Fruit fly (Drosophila melanogaster) whole organism, embryonic: ENCODE results near the gene CG5790.

Experiments
- Atf-2 ChIP-seq: fragments of 200-800 bp; sonication (Bioruptor generic); optimal IDR thresholded peaks from 2 replicates; lab custom pipeline; 2016; ENCODE audit warnings: missing biosample characterization, missing genetic modification characterization
- CG10543 ChIP-seq: fragments of 200-800 bp; sonication (Bioruptor generic); optimal IDR thresholded peaks from 3 replicates; lab custom pipeline; 2017; ENCODE audit warnings: missing biosample characterization, mild to moderate bottlenecking, missing genetic modification characterization, moderate library complexity
- CG11398 ChIP-seq: fragments of 200-800 bp; sonication (Bioruptor generic); optimal IDR thresholded peaks from 2 replicates; lab custom pipeline; 2016; ENCODE audit warnings: missing biosample characterization, missing genetic modification characterization
- CG11456 ChIP-seq: fragments of 200-800 bp; sonication (Bioruptor generic); IDR thresholded peaks from 3 replicates; pipeline ENCODE4 v1.3.6; 2022; ENCODE audit warnings: missing biosample characterization, missing genetic modification characterization
- CG11696 ChIP-seq: fragments of 200-800 bp; sonication (Bioruptor generic); IDR thresholded peaks from 2 replicates; pipeline ENCODE4 v1.3.6; 2022; ENCODE audit warnings: missing biosample characterization, missing genetic modification characterization
- CG13775 ChIP-seq: fragments of 200-800 bp; sonication (Bioruptor generic); optimal IDR thresholded peaks from 3 replicates; lab custom pipeline; 2017; ENCODE audit warnings: missing biosample characterization, mild to moderate bottlenecking, missing genetic modification characterization
- CG14441 ChIP-seq: fragments of 200-800 bp; sonication (Bioruptor generic); IDR thresholded peaks from 2 replicates; pipeline ENCODE4 v1.3.6; 2022; ENCODE audit warnings: missing biosample characterization, missing genetic modification characterization
- CG1602 ChIP-seq: fragments of 200-800 bp; sonication (Bioruptor generic); optimal IDR thresholded peaks from 3 replicates; lab custom pipeline; 2016; ENCODE audit warnings: missing biosample characterization, missing genetic modification characterization
- CG17802 ChIP-seq: fragments of 200-800 bp; sonication (Bioruptor generic); optimal IDR thresholded peaks from 2 replicates; lab custom pipeline; 2018; ENCODE audit warnings: missing biosample characterization, mild to moderate bottlenecking, missing genetic modification characterization, moderate library complexity
- CG1832 ChIP-seq: fragments of 200-800 bp; sonication (Bioruptor generic); optimal IDR thresholded peaks from 2 replicates; lab custom pipeline; 2017; ENCODE audit warnings: missing biosample characterization, mild to moderate bottlenecking, missing genetic modification characterization, inconsistent platforms
- CG2120 ChIP-seq: fragments of 200-800 bp; sonication (Bioruptor generic); optimal IDR thresholded peaks from 3 replicates; lab custom pipeline; 2016; ENCODE audit warnings: missing biosample characterization, missing genetic modification characterization
- CG3065 ChIP-seq: fragments of 200-800 bp; sonication (Bioruptor generic); optimal IDR thresholded peaks from 2 replicates; lab custom pipeline; 2016; ENCODE audit warnings: missing biosample characterization, missing genetic modification characterization
- CG3847 ChIP-seq: fragments of 200-800 bp; sonication (Bioruptor generic); IDR thresholded peaks from 2 replicates; pipeline ENCODE4 v1.3.6; 2022; ENCODE audit warnings: missing biosample characterization, missing genetic modification characterization
- CG4617 ChIP-seq: fragments of 200-800 bp; sonication (Bioruptor generic); optimal IDR thresholded peaks from 3 replicates; lab custom pipeline; 2016; ENCODE audit warnings: missing biosample characterization, missing genetic modification characterization, borderline replicate concordance
- CG5245 ChIP-seq: fragments of 200-800 bp; sonication (Bioruptor generic); optimal IDR thresholded peaks from 3 replicates; lab custom pipeline; 2016; ENCODE audit warnings: missing biosample characterization, missing genetic modification characterization
- CG6254 ChIP-seq: fragments of 200-800 bp; sonication (Bioruptor generic); optimal IDR thresholded peaks from 3 replicates; lab custom pipeline; 2017; ENCODE audit warnings: mild to moderate bottlenecking, missing biosample characterization, missing genetic modification reagents, missing genetic modification characterization
- CG6813 ChIP-seq: fragments of 200-800 bp; sonication (Bioruptor generic); optimal IDR thresholded peaks from 2 replicates; lab custom pipeline; 2017; ENCODE audit warnings: missing biosample characterization, missing genetic modification characterization, mild to moderate bottlenecking, moderate library complexity, missing genetic modification reagents
- CG6854 ChIP-seq: fragments of 200-800 bp; sonication (Bioruptor generic); optimal IDR thresholded peaks from 3 replicates; lab custom pipeline; 2017; ENCODE audit warnings: missing biosample characterization, mild to moderate bottlenecking, missing genetic modification characterization
- CG7745 ChIP-seq: fragments of 200-800 bp; sonication (Bioruptor generic); optimal IDR thresholded peaks from 2 replicates; lab custom pipeline; 2018; ENCODE audit warnings: missing biosample characterization, mild to moderate bottlenecking, missing genetic modification characterization, moderate library complexity
- CG8359 ChIP-seq: fragments of 200-800 bp; sonication (Bioruptor generic); optimal IDR thresholded peaks from 2 replicates; lab custom pipeline; 2017; ENCODE audit warnings: missing biosample characterization, mild to moderate bottlenecking, missing genetic modification characterization, borderline replicate concordance
- D19A ChIP-seq: fragments of 200-800 bp; optimal IDR thresholded peaks from 3 replicates; lab custom pipeline; 2019; ENCODE audit warnings: missing biosample characterization, mild to moderate bottlenecking, missing genetic modification characterization, moderate library complexity
- H2.0 ChIP-seq: fragments of 200-800 bp; sonication (Bioruptor generic); IDR thresholded peaks from 2 replicates; pipeline ENCODE4 v1.3.6; 2022; ENCODE audit warnings: missing biosample characterization, missing genetic modification characterization
- HHEX ChIP-seq: fragments of 200-800 bp; sonication (Bioruptor generic); optimal IDR thresholded peaks from 3 replicates; lab custom pipeline; 2017; ENCODE audit warnings: missing biosample characterization, mild to moderate bottlenecking, missing genetic modification characterization, missing genetic modification reagents
- Hand ChIP-seq: fragments of 200-800 bp; sonication (Bioruptor generic); optimal IDR thresholded peaks from 2 replicates; lab custom pipeline; 2017; ENCODE audit warnings: mild to moderate bottlenecking, missing biosample characterization, missing genetic modification reagents, missing genetic modification characterization
- HmgD ChIP-seq: fragments of 200-800 bp; sonication (Bioruptor generic); optimal IDR thresholded peaks from 3 replicates; lab custom pipeline; 2016; ENCODE audit warnings: missing biosample characterization, missing genetic modification characterization
- Hmx ChIP-seq: fragments of 200-800 bp; sonication (Bioruptor generic); optimal IDR thresholded peaks from 2 replicates; lab custom pipeline; 2016; ENCODE audit warnings: missing biosample characterization, missing genetic modification characterization
- Hsf ChIP-seq: fragments of 200-800 bp; sonication (Bioruptor generic); optimal IDR thresholded peaks from 3 replicates; lab custom pipeline; 2016; ENCODE audit warnings: missing biosample characterization, missing genetic modification characterization
- Meics ChIP-seq: fragments of 200-800 bp; sonication (Bioruptor generic); optimal IDR thresholded peaks from 2 replicates; lab custom pipeline; 2017; ENCODE audit warnings: missing biosample characterization, mild to moderate bottlenecking, missing genetic modification characterization
- NC2α ChIP-seq: fragments of 200-800 bp; sonication (Bioruptor generic); optimal IDR thresholded peaks from 2 replicates; lab custom pipeline; 2016; ENCODE audit warnings: missing biosample characterization, missing genetic modification characterization
- NFAT ChIP-seq: fragments of 200-800 bp; sonication (Bioruptor generic); IDR thresholded peaks from 2 replicates; pipeline ENCODE4 v1.3.6; 2022; ENCODE audit warnings: missing biosample characterization, missing genetic modification characterization
- Ptx1 ChIP-seq: fragments of 200-800 bp; sonication (Bioruptor generic); IDR thresholded peaks from 2 replicates; pipeline ENCODE4 v1.3.6; 2022; ENCODE audit warnings: missing biosample characterization, missing genetic modification characterization
- Vsx1 ChIP-seq: fragments of 200-800 bp; sonication (Bioruptor generic); optimal IDR thresholded peaks from 2 replicates; lab custom pipeline; 2017; ENCODE audit warnings: missing biosample characterization, mild to moderate bottlenecking, missing genetic modification characterization, missing genetic modification reagents
- ab ChIP-seq: fragments of 200-800 bp; sonication (Bioruptor generic); optimal IDR thresholded peaks from 2 replicates; lab custom pipeline; 2016; ENCODE audit warnings: missing biosample characterization, missing genetic modification characterization
- ara ChIP-seq: fragments of 200-800 bp; sonication (Bioruptor generic); IDR thresholded peaks from 2 replicates; pipeline ENCODE4 v1.3.6; 2022; ENCODE audit warnings: missing biosample characterization, missing genetic modification characterization
- bcd ChIP-seq: fragments of 200-800 bp; sonication (Bioruptor generic); optimal IDR thresholded peaks from 2 replicates; lab custom pipeline; 2017; ENCODE audit warnings: missing biosample characterization, mild to moderate bottlenecking, missing genetic modification characterization
- cas ChIP-seq: fragments of 200-800 bp; sonication (Bioruptor generic); IDR thresholded peaks from 2 replicates; pipeline ENCODE4 v1.3.6; 2022; ENCODE audit warnings: missing biosample characterization, missing genetic modification characterization
- cato ChIP-seq: fragments of 200-800 bp; sonication (Bioruptor generic); optimal IDR thresholded peaks from 2 replicates; lab custom pipeline; 2016; ENCODE audit warnings: missing biosample characterization, missing genetic modification characterization, borderline replicate concordance
- esg ChIP-seq: fragments of 200-800 bp; sonication (Bioruptor generic); conservative IDR thresholded peaks from 2 replicates; pipeline ENCODE4 v1.3.6; 2022; ENCODE audit warnings: missing biosample characterization, missing genetic modification characterization
- fd96Cb ChIP-seq: fragments of 200-800 bp; sonication (Bioruptor generic); optimal IDR thresholded peaks from 2 replicates; lab custom pipeline; 2018; ENCODE audit warnings: missing biosample characterization, mild to moderate bottlenecking, missing genetic modification characterization, moderate library complexity
- hbn ChIP-seq: fragments of 200-800 bp; sonication (Bioruptor generic); IDR thresholded peaks from 2 replicates; pipeline ENCODE4 v1.3.6; 2022; ENCODE audit warnings: missing biosample characterization, missing genetic modification characterization; ENCODE audit not compliant: partially characterized antibody
- lilli ChIP-seq: fragments of 200-800 bp; sonication (Bioruptor generic); optimal IDR thresholded peaks from 3 replicates; lab custom pipeline; 2016; ENCODE audit warnings: missing biosample characterization, missing genetic modification characterization
- lmd ChIP-seq: fragments of 200-800 bp; sonication (Bioruptor generic); IDR thresholded peaks from 2 replicates; pipeline ENCODE4 v1.3.6; 2022; ENCODE audit warnings: missing biosample characterization, missing genetic modification characterization
- odd ChIP-seq: fragments of 200-800 bp; sonication (Bioruptor generic); optimal IDR thresholded peaks from 2 replicates; lab custom pipeline; 2017; ENCODE audit warnings: missing biosample characterization, mild to moderate bottlenecking, missing genetic modification characterization
- onecut ChIP-seq: fragments of 200-800 bp; sonication (Bioruptor generic); IDR thresholded peaks from 2 replicates; pipeline ENCODE4 v1.3.6; 2022; ENCODE audit warnings: missing biosample characterization, missing genetic modification characterization
- phol ChIP-seq: fragments of 200-800 bp; sonication (Bioruptor generic); optimal IDR thresholded peaks from 3 replicates; lab custom pipeline; 2018; ENCODE audit warnings: missing biosample characterization, mild to moderate bottlenecking, missing genetic modification characterization, moderate library complexity
- shn ChIP-seq: fragments of 200-800 bp; sonication (Bioruptor generic); optimal IDR thresholded peaks from 3 replicates; lab custom pipeline; 2016; ENCODE audit warnings: missing biosample characterization, missing genetic modification characterization
- slou ChIP-seq: fragments of 200-800 bp; sonication (Bioruptor generic); optimal IDR thresholded peaks from 3 replicates; lab custom pipeline; 2016; ENCODE audit warnings: missing biosample characterization, missing genetic modification characterization
- sr ChIP-seq: fragments of 200-800 bp; sonication (Bioruptor generic); IDR thresholded peaks from 3 replicates; pipeline ENCODE4 v1.3.6; 2022; ENCODE audit warnings: missing biosample characterization, missing genetic modification characterization
- ssp ChIP-seq: fragments of 200-800 bp; sonication (Bioruptor generic); IDR thresholded peaks from 2 replicates; pipeline ENCODE4 v1.3.6; 2022; ENCODE audit warnings: missing biosample characterization, missing genetic modification characterization
- trem ChIP-seq: fragments of 200-800 bp; optimal IDR thresholded peaks from 3 replicates; lab custom pipeline; 2019; ENCODE audit warnings: missing biosample characterization, mild to moderate bottlenecking, missing genetic modification characterization, moderate library complexity
- vfl ChIP-seq: fragments of 200-800 bp; sonication (Bioruptor generic); optimal IDR thresholded peaks from 2 replicates; lab custom pipeline; 2016; ENCODE audit warnings: missing biosample characterization, missing genetic modification characterization
- yki ChIP-seq: fragments of >200 bp; optimal IDR thresholded peaks from 3 replicates; lab custom pipeline; 2018

The CG5790 gene

dm6 chr2L:18345194-18345593, 50.6 kb downstream of the CG5790 start (continued):
- TF ChIP-seq CG6854 (GFP tag; lab: Kevin White, UChicago), result no peak
- TF ChIP-seq shn (GFP tag; lab: Kevin White, UChicago), result no peak
- peak; percentile 16 for TF ChIP-seq bcd (GFP tag; lab: Kevin White, UChicago)
- peak; percentile 12 for TF ChIP-seq CG1602 (GFP tag; lab: Kevin White, UChicago)
- no peak for TF ChIP-seq H2.0 (GFP tag; lab: Robert Waterston, UW)
- TF ChIP-seq esg (GFP tag; lab: Robert Waterston, UW), result no peak
- TF ChIP-seq Atf-2 (GFP tag; lab: Kevin White, UChicago), result no peak
- no peak for TF ChIP-seq Hand (GFP tag; lab: Kevin White, UChicago)
- TF ChIP-seq CG7745 (tag; lab: Kevin White, UChicago), result no peak
- TF ChIP-seq yki (lab: Kevin White, UChicago), result no peak
- peak; percentile 10 for TF ChIP-seq odd
- TF ChIP-seq CG11398 (GFP tag; lab: Kevin White, UChicago), result no peak
- TF ChIP-seq CG17802 (tag; lab: Kevin White, UChicago), result peak; percentile 12
- TF ChIP-seq NFAT (GFP tag; lab: Robert Waterston, UW), result no peak
- TF ChIP-seq onecut (GFP tag; lab: Robert Waterston, UW), result peak; percentile 19; the same call in 1 of the 2 replicates
- TF ChIP-seq vfl (GFP tag; lab: Kevin White, UChicago), result no peak
- no peak for TF ChIP-seq CG4617 (GFP tag; lab: Kevin White, UChicago)
- TF ChIP-seq HHEX (GFP tag; lab: Kevin White, UChicago), result no peak
- no peak for TF ChIP-seq cas
- no peak for TF ChIP-seq CG3847 (GFP tag; lab: Robert Waterston, UW)
- no peak for TF ChIP-seq Ptx1 (GFP tag; lab: Robert Waterston, UW)
- TF ChIP-seq CG6813 (GFP tag; lab: Kevin White, UChicago), result no peak
- peak; percentile 18 for TF ChIP-seq CG13775 (GFP tag; lab: Kevin White, UChicago)
- TF ChIP-seq trem (tag; lab: Kevin White, UChicago), result peak; percentile 21
- no peak for TF ChIP-seq cato (GFP tag; lab: Kevin White, UChicago)
- no peak for TF ChIP-seq CG1832 (GFP tag; lab: Kevin White, UChicago)
- no peak for TF ChIP-seq sr (GFP tag; lab: Robert Waterston, UW)
- TF ChIP-seq CG8359 (GFP tag; lab: Kevin White, UChicago), result peak; percentile 15
- TF ChIP-seq Hmx (GFP tag; lab: Kevin White, UChicago), result no peak
- no peak for TF ChIP-seq ssp (GFP tag; lab: Robert Waterston, UW)
- peak; percentile 41 for TF ChIP-seq fd96Cb (tag; lab: Kevin White, UChicago)
- no peak for TF ChIP-seq CG14441 (GFP tag; lab: Robert Waterston, UW)
- TF ChIP-seq Meics (GFP tag; lab: Kevin White, UChicago), result no peak
- TF ChIP-seq CG11456 (GFP tag; lab: Robert Waterston, UW), result no peak
- TF ChIP-seq CG5245 (GFP tag; lab: Kevin White, UChicago), result no peak
- peak; percentile 23; the same call in 1 of the 2 replicates for TF ChIP-seq lmd (GFP tag; lab: Robert Waterston, UW)
- peak; percentile 36 for TF ChIP-seq CG6254
- TF ChIP-seq HmgD, result no peak
- peak; percentile 18 for TF ChIP-seq Hsf (GFP tag; lab: Kevin White, UChicago)
- peak; percentile 63 for TF ChIP-seq phol (tag; lab: Kevin White, UChicago)
- TF ChIP-seq Vsx1 (GFP tag; lab: Kevin White, UChicago), result peak; percentile 7
- no peak for TF ChIP-seq CG11696 (GFP tag; lab: Robert Waterston, UW)
- TF ChIP-seq CG10543 (GFP tag; lab: Kevin White, UChicago), result no peak
- no peak for TF ChIP-seq ab (GFP tag; lab: Kevin White, UChicago)
- TF ChIP-seq hbn, result no peak
- TF ChIP-seq ara, result no peak
- no peak for TF ChIP-seq slou
- no peak for TF ChIP-seq CG2120 (GFP tag; lab: Kevin White, UChicago)
- peak; percentile 42 for TF ChIP-seq D19A
- no peak for TF ChIP-seq NC2α (GFP tag; lab: Kevin White, UChicago)
- TF ChIP-seq lilli (GFP tag; lab: Kevin White, UChicago), result no peak
- no peak for TF ChIP-seq CG3065
